Fruit fly (Drosophila melanogaster) whole organism, embryonic: ENCODE data around the gene Gdh.

Experiments used
- ATbp ChIP-seq: fragments of 200-800 bp; sonication (Bioruptor generic); optimal IDR thresholded peaks from 2 replicates; lab custom pipeline; 2017; ENCODE audit warnings: missing biosample characterization, mild to moderate bottlenecking, missing genetic modification characterization, missing genetic modification reagents
- Aef1 ChIP-seq: fragments of 200-800 bp; sonication (Bioruptor generic); IDR thresholded peaks from 3 replicates; pipeline ENCODE4 v1.3.6; 2022; ENCODE audit warnings: missing biosample characterization, missing genetic modification characterization
- Atf6 ChIP-seq: fragments of 200-800 bp; sonication (Bioruptor generic); IDR thresholded peaks from 2 replicates; pipeline ENCODE4 v1.3.6; 2022; ENCODE audit warnings: missing biosample characterization, missing genetic modification characterization
- Bdp1 ChIP-seq: fragments of 200-800 bp; sonication (Bioruptor generic); optimal IDR thresholded peaks from 3 replicates; lab custom pipeline; 2016; ENCODE audit warnings: missing biosample characterization, missing genetic modification characterization
- CG10267 ChIP-seq: fragments of 200-800 bp; sonication (Bioruptor generic); optimal IDR thresholded peaks from 2 replicates; lab custom pipeline; 2018; ENCODE audit warnings: missing biosample characterization, mild to moderate bottlenecking, missing genetic modification characterization, moderate library complexity
- CG10462 ChIP-seq: fragments of 200-800 bp; sonication (Bioruptor generic); optimal IDR thresholded peaks from 2 replicates; lab custom pipeline; 2016; ENCODE audit warnings: missing biosample characterization, missing genetic modification characterization
- CG12299 ChIP-seq: fragments of 200-800 bp; sonication (Bioruptor generic); optimal IDR thresholded peaks from 2 replicates; lab custom pipeline; 2018; ENCODE audit warnings: missing biosample characterization, mild to moderate bottlenecking, missing genetic modification characterization
- CG1233 ChIP-seq: fragments of 200-800 bp; sonication (Bioruptor generic); optimal IDR thresholded peaks from 4 replicates; lab custom pipeline; 2018; ENCODE audit warnings: missing biosample characterization, mild to moderate bottlenecking, missing genetic modification characterization
- CG12769 ChIP-seq: fragments of 200-800 bp; sonication (Bioruptor generic); optimal IDR thresholded peaks from 2 replicates; lab custom pipeline; 2019; ENCODE audit warnings: missing biosample characterization, mild to moderate bottlenecking, missing genetic modification characterization, moderate library complexity
- CG13296 ChIP-seq: fragments of 200-800 bp; sonication (Bioruptor generic); optimal IDR thresholded peaks from 3 replicates; lab custom pipeline; 2018; ENCODE audit warnings: missing biosample characterization, mild to moderate bottlenecking, missing genetic modification characterization
- CG13775 ChIP-seq: fragments of 200-800 bp; sonication (Bioruptor generic); optimal IDR thresholded peaks from 3 replicates; lab custom pipeline; 2017; ENCODE audit warnings: missing biosample characterization, mild to moderate bottlenecking, missing genetic modification characterization
- CG14014 ChIP-seq: fragments of 200-800 bp; sonication (Bioruptor generic); IDR thresholded peaks from 2 replicates; pipeline ENCODE4 v1.3.6; 2022; ENCODE audit warnings: missing biosample characterization, missing genetic modification characterization
- CG16779 ChIP-seq: fragments of 200-800 bp; sonication (Bioruptor generic); IDR thresholded peaks from 2 replicates; pipeline ENCODE4 v1.3.6; 2022; ENCODE audit warnings: missing biosample characterization, missing genetic modification characterization
- CG17802 ChIP-seq: fragments of 200-800 bp; sonication (Bioruptor generic); optimal IDR thresholded peaks from 2 replicates; lab custom pipeline; 2018; ENCODE audit warnings: missing biosample characterization, mild to moderate bottlenecking, missing genetic modification characterization, moderate library complexity
- CG1792 ChIP-seq: fragments of 200-800 bp; sonication (Bioruptor generic); optimal IDR thresholded peaks from 2 replicates; lab custom pipeline; 2016; ENCODE audit warnings: missing biosample characterization, missing genetic modification characterization
- CG18476 ChIP-seq: fragments of 200-800 bp; sonication (Bioruptor generic); optimal IDR thresholded peaks from 2 replicates; lab custom pipeline; 2016; ENCODE audit warnings: missing biosample characterization, mild to moderate bottlenecking, missing genetic modification characterization
- CG2889 ChIP-seq: fragments of 200-800 bp; sonication (Bioruptor generic); IDR thresholded peaks from 3 replicates; pipeline ENCODE4 v1.3.6; 2022; ENCODE audit warnings: missing biosample characterization, missing genetic modification characterization
- CG4820 ChIP-seq: fragments of 200-800 bp; sonication (Bioruptor generic); optimal IDR thresholded peaks from 3 replicates; lab custom pipeline; 2016; ENCODE audit warnings: missing biosample characterization, missing genetic modification characterization
- CG7786 ChIP-seq: fragments of 200-800 bp; sonication (Bioruptor generic); optimal IDR thresholded peaks from 2 replicates; lab custom pipeline; 2016; ENCODE audit warnings: missing biosample characterization, missing genetic modification characterization
- CG8281 ChIP-seq: fragments of 200-800 bp; sonication (Bioruptor generic); optimal IDR thresholded peaks from 2 replicates; lab custom pipeline; 2018; ENCODE audit warnings: missing biosample characterization, mild to moderate bottlenecking, missing genetic modification characterization, moderate library complexity
- CG9876 ChIP-seq: fragments of 200-800 bp; sonication (Bioruptor generic); optimal IDR thresholded peaks from 2 replicates; lab custom pipeline; 2016; ENCODE audit warnings: missing biosample characterization, missing genetic modification characterization
- Dll ChIP-seq: fragments of 200-800 bp; sonication (Bioruptor generic); IDR thresholded peaks from 4 replicates; pipeline ENCODE4 v1.3.6; 2022; ENCODE audit warnings: missing biosample characterization, missing genetic modification characterization; ENCODE audit not compliant: partially characterized antibody
- Dref ChIP-seq: fragments of 200-800 bp; sonication (Bioruptor generic); IDR thresholded peaks from 2 replicates; pipeline ENCODE4 v1.3.6; 2022; ENCODE audit warnings: missing biosample characterization, missing genetic modification characterization
- HLH3B ChIP-seq: fragments of 200-800 bp; sonication (Bioruptor generic); IDR thresholded peaks from 2 replicates; pipeline ENCODE4 v1.3.6; 2022; ENCODE audit warnings: missing biosample characterization, missing genetic modification characterization
- HLH4C ChIP-seq: fragments of 200-800 bp; sonication (Bioruptor generic); IDR thresholded peaks from 3 replicates; pipeline ENCODE4 v1.3.6; 2022; ENCODE audit warnings: missing biosample characterization, missing genetic modification characterization; ENCODE audit not compliant: partially characterized antibody
- HLH54F ChIP-seq: fragments of 200-800 bp; sonication (Bioruptor generic); optimal IDR thresholded peaks from 3 replicates; lab custom pipeline; 2016; ENCODE audit warnings: missing biosample characterization, missing genetic modification characterization
- Hey ChIP-seq: fragments of 200-800 bp; sonication (Bioruptor generic); optimal IDR thresholded peaks from 3 replicates; lab custom pipeline; 2018; ENCODE audit warnings: missing biosample characterization, mild to moderate bottlenecking, missing genetic modification characterization
- Mrtf ChIP-seq: fragments of 200-800 bp; sonication (Bioruptor generic); IDR thresholded peaks from 3 replicates; pipeline ENCODE4 v1.3.6; 2022; ENCODE audit warnings: missing biosample characterization, missing genetic modification characterization
- Opbp ChIP-seq: fragments of 200-800 bp; sonication (Bioruptor generic); IDR thresholded peaks from 3 replicates; pipeline ENCODE4 v1.3.6; 2022; ENCODE audit warnings: missing biosample characterization, missing genetic modification characterization; ENCODE audit not compliant: partially characterized antibody
- Scr ChIP-seq: fragments of 200-800 bp; sonication (Bioruptor generic); IDR thresholded peaks from 2 replicates; pipeline ENCODE4 v1.3.6; 2022; ENCODE audit warnings: missing biosample characterization, missing genetic modification characterization; ENCODE audit not compliant: partially characterized antibody
- Side ChIP-seq: fragments of 200-800 bp; sonication (Bioruptor generic); optimal IDR thresholded peaks from 2 replicates; lab custom pipeline; 2016; ENCODE audit warnings: missing biosample characterization, missing genetic modification characterization
- Vsx1 ChIP-seq: fragments of 200-800 bp; sonication (Bioruptor generic); optimal IDR thresholded peaks from 2 replicates; lab custom pipeline; 2017; ENCODE audit warnings: missing biosample characterization, mild to moderate bottlenecking, missing genetic modification characterization, missing genetic modification reagents
- Xbp1 ChIP-seq: fragments of 200-800 bp; sonication (Bioruptor generic); optimal IDR thresholded peaks from 3 replicates; lab custom pipeline; 2016; ENCODE audit warnings: missing biosample characterization, mild to moderate bottlenecking, missing genetic modification characterization
- bigmax ChIP-seq: fragments of 200-800 bp; sonication (Bioruptor generic); optimal IDR thresholded peaks from 2 replicates; lab custom pipeline; 2018; ENCODE audit warnings: missing biosample characterization, mild to moderate bottlenecking, missing genetic modification characterization
- btn ChIP-seq: fragments of 200-800 bp; sonication (Bioruptor generic); optimal IDR thresholded peaks from 2 replicates; lab custom pipeline; 2016; ENCODE audit warnings: missing biosample characterization, missing genetic modification characterization
- cato ChIP-seq: fragments of 200-800 bp; sonication (Bioruptor generic); optimal IDR thresholded peaks from 2 replicates; lab custom pipeline; 2016; ENCODE audit warnings: missing biosample characterization, missing genetic modification characterization, borderline replicate concordance
- da ChIP-seq: fragments of 200-800 bp; sonication (Bioruptor generic); optimal IDR thresholded peaks from 2 replicates; lab custom pipeline; 2016; ENCODE audit warnings: missing biosample characterization, missing genetic modification characterization
- dm ChIP-seq: fragments of 200-800 bp; sonication (Bioruptor generic); optimal IDR thresholded peaks from 3 replicates; lab custom pipeline; 2016; ENCODE audit warnings: missing biosample characterization, missing genetic modification characterization
- ftz-f1 ChIP-seq: fragments of 200-800 bp; sonication (Bioruptor generic); optimal IDR thresholded peaks from 2 replicates; lab custom pipeline; 2016; ENCODE audit warnings: missing biosample characterization, missing genetic modification characterization
- gcm ChIP-seq: fragments of 200-800 bp; sonication (Bioruptor generic); optimal IDR thresholded peaks from 2 replicates; lab custom pipeline; 2019; ENCODE audit warnings: missing biosample characterization, mild to moderate bottlenecking, missing genetic modification characterization, moderate library complexity
- ind ChIP-seq: fragments of 200-800 bp; sonication (Bioruptor generic); optimal IDR thresholded peaks from 3 replicates; lab custom pipeline; 2016; ENCODE audit warnings: missing biosample characterization, missing genetic modification characterization
- jigr1 ChIP-seq: fragments of 200-800 bp; sonication (Bioruptor generic); IDR thresholded peaks from 3 replicates; pipeline ENCODE4 v1.3.6; 2022; ENCODE audit warnings: missing biosample characterization, missing genetic modification characterization
- lab ChIP-seq: fragments of 200-800 bp; sonication (Bioruptor generic); optimal IDR thresholded peaks from 3 replicates; lab custom pipeline; 2017; ENCODE audit warnings: missing biosample characterization, missing genetic modification characterization, mild to moderate bottlenecking, moderate library complexity, missing genetic modification reagents
- luna ChIP-seq: fragments of 200-800 bp; sonication (Bioruptor generic); optimal IDR thresholded peaks from 2 replicates; lab custom pipeline; 2016; ENCODE audit warnings: missing biosample characterization, missing genetic modification characterization
- pb ChIP-seq: fragments of 200-800 bp; sonication (Bioruptor generic); optimal IDR thresholded peaks from 3 replicates; lab custom pipeline; 2016; ENCODE audit warnings: missing biosample characterization, missing genetic modification characterization
- shn ChIP-seq: fragments of 200-800 bp; sonication (Bioruptor generic); optimal IDR thresholded peaks from 3 replicates; lab custom pipeline; 2016; ENCODE audit warnings: missing biosample characterization, missing genetic modification characterization
- slbo ChIP-seq: fragments of 200-800 bp; sonication (Bioruptor generic); IDR thresholded peaks from 2 replicates; pipeline ENCODE4 v1.3.6; 2022; ENCODE audit warnings: missing biosample characterization, missing genetic modification characterization
- sob ChIP-seq: fragments of 200-800 bp; sonication (Bioruptor generic); IDR thresholded peaks from 2 replicates; pipeline ENCODE4 v1.3.6; 2022; ENCODE audit warnings: missing biosample characterization, missing genetic modification characterization
- tna ChIP-seq: fragments of 200-800 bp; sonication (Bioruptor generic); IDR thresholded peaks from 2 replicates; pipeline ENCODE4 v1.3.6; 2022; ENCODE audit warnings: missing biosample characterization, missing genetic modification characterization; ENCODE audit not compliant: partially characterized antibody

Gdh gene

DNA sequence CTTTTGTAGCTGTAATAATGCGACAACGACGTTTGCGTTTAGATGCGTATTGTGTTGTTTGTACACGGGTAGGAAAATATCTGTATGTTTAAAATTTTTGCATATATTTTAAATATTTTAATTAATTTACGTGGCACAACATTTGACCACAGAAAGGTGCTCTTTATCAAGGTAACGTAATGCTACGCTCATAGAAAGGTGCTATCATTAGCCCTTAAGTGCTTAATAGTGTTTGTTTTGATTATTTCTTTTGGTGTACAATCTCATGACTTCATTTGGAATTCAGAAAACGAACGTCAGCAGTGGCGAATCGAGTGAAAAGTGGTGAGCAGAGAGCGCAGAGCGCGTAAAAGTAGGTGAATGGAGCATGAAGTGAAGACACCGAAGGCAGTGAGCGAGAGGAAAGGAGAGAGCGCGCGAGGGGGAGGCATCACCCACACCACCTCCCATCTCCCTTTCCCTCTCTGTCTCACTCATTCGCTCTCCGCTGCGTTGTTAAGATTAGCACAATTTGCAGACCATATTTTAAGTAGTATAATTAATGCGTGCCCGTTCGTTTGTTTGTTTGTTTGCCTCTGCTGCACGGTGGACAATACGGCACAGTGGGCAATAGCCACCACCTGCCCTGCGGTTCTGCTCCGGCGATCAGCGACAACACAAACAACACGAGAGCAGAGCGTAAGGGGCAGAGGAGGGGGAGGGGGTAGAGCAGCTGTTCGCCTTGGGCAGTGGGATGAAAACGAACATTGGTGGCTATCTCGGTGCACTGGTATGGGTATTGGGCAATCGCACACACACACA, 21.0 kb downstream of the Gdh start:
- TF ChIP-seq CG10267 (tag; lab: Kevin White, UChicago) (no peak), CG10462 (GFP tag; lab: Kevin White, UChicago) (no peak), gcm (GFP tag; lab: Kevin White, UChicago) (no peak), HLH4C (GFP tag; lab: Robert Waterston, UW) (no peak), CG1233 (GFP tag; lab: Kevin White, UChicago) (peak; percentile 39), lab (GFP tag; lab: Kevin White, UChicago) (peak; percentile 3), Bdp1 (GFP tag; lab: Kevin White, UChicago) (no peak), btn (GFP tag; lab: Kevin White, UChicago) (peak; percentile 42), ATbp (peak; percentile 64), sob (GFP tag; lab: Robert Waterston, UW) (peak; percentile 30; the same call in 1 of the 2 replicates), CG18476 (GFP tag; lab: Kevin White, UChicago) (peak; percentile 15), CG1792 (peak; percentile 23), tna (GFP tag; lab: Robert Waterston, UW) (no peak; the same call in 1 of the 2 replicates), Hey (tag; lab: Kevin White, UChicago) (peak; percentile 56), Dref (no peak), ftz-f1 (peak; percentile 90), Side (GFP tag; lab: Kevin White, UChicago) (peak; percentile 38), bigmax (GFP tag; lab: Kevin White, UChicago) (peak; percentile 23), CG7786 (GFP tag; lab: Kevin White, UChicago) (no peak), dm (no peak), Vsx1 (GFP tag; lab: Kevin White, UChicago) (no peak), CG17802 (tag; lab: Kevin White, UChicago) (no peak), Mrtf (GFP tag; lab: Robert Waterston, UW) (no peak), CG16779 (GFP tag; lab: Robert Waterston, UW) (no peak), jigr1 (GFP tag; lab: Robert Waterston, UW) (no peak), Scr (GFP tag; lab: Robert Waterston, UW) (peak; percentile 41), pb (peak; percentile 23), da (GFP tag; lab: Kevin White, UChicago) (peak; percentile 91), CG14014 (GFP tag; lab: Robert Waterston, UW) (peak; percentile 20; the same call in 1 of the 2 replicates), CG8281 (tag; lab: Kevin White, UChicago) (peak; percentile 12), shn (peak; percentile 2), slbo (peak; percentile 40), Aef1 (GFP tag; lab: Robert Waterston, UW) (peak; percentile 70), CG9876 (no peak), CG12769 (tag; lab: Kevin White, UChicago) (peak; percentile 87), Opbp (GFP tag; lab: Robert Waterston, UW) (no peak), CG2889 (GFP tag; lab: Robert Waterston, UW) (0 out of 3 replicates have a peak, but pooled peaks have one; percentile 12), HLH3B (GFP tag; lab: Robert Waterston, UW) (peak; percentile 39; the same call in 1 of the 2 replicates), HLH54F (GFP tag; lab: Kevin White, UChicago) (peak; percentile 4), CG13296 (GFP tag; lab: Kevin White, UChicago) (no peak), Dll (no peak), Xbp1 (peak; percentile 63), luna (GFP tag; lab: Kevin White, UChicago) (no peak), CG12299 (no peak), cato (GFP tag; lab: Kevin White, UChicago) (no peak), CG4820 (no peak), Atf6 (GFP tag; lab: Robert Waterston, UW) (peak; percentile 14; the same call in 1 of the 2 replicates), ind (peak; percentile 46), CG13775 (GFP tag; lab: Kevin White, UChicago) (peak; percentile 10)
